Worm (Caenorhabditis elegans) whole organism, L2 larva: Measurements from ENCODE around the gene W01B6.3.

Experiments
- ceh-82 ChIP-seq: fragments of 150-350 bp; optimal IDR thresholded peaks from 2 replicates; lab custom pipeline; 2014; ENCODE audit warnings: missing biosample characterization, missing genetic modification characterization
- elt-3 ChIP-seq: sonication (generic microtip); optimal IDR thresholded peaks from 2 replicates; lab custom pipeline; 2017; ENCODE audit warnings: missing biosample characterization, missing genetic modification characterization

DNA sequence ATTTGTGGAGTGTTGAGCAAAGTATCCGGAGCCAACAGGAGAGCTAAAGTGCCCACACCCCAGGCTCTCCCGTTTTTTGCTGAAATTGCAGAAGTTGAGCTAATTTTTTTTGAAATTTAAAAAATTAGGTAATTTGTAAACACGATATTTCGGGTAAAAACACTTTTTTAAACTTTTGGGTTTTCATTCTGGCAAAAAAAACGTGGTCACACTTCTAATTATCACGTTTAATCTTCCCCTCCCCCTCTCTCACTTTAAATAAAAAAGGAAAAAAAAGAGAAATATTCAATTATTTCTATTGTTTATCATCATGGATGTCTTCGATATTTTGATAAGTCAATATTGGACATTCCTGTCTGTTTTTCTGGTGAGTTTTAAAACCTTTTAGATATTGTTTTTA lies 39.4 kb downstream of the W01B6.3 start, which contains the start of gene F44D12.6:
- TF ChIP-seq ceh-82 (no peak), elt-3 (tag; lab: Kevin White, UChicago) (no peak)
